Worm (Caenorhabditis elegans): ENCODE data around the gene ebp-3.

DNA sequence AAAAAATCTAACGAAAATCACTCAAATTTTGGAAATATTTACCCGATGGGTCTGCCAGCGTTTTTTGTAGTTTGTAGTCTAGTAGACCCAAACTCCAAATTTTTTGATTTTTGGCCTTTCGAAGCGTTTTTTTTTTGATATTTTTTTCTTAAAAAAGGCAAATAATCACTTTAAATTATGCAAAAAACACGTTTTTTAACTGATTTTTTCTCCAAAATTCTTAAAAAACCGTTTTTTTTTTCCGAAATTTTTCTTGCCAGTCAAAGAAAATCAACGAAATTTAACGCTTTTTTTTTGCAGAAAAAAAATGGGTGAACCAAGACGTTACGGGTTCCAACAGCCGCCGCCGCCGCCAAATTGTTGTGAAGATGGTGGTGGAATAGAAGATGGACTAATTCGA, 52.2 kb downstream of the ebp-3 start, which contains the start of gene Y37H2A.1:
- TF ChIP-seq zfp-3 (GFP tag; conservative IDR thresholded peaks at IDR 0.05) (no peak), ztf-11 (tag; optimal IDR thresholded peaks at IDR 0.05) (no peak), T26A8.4 (GFP tag; IDR thresholded peaks at IDR 0.05) (no peak), nhr-42 (GFP tag; IDR thresholded peaks at IDR 0.05) (no peak), lsy-2 (tag; optimal IDR thresholded peaks at IDR 0.05) (no peak), nhr-76 (tag; optimal IDR thresholded peaks at IDR 0.05) (no peak), ztf-7 (tag; optimal IDR thresholded peaks at IDR 0.05) (no peak), F44E2.7 (GFP tag; IDR thresholded peaks at IDR 0.05) (no peak), pha-4 (GFP tag; IDR thresholded peaks at IDR 0.05) (no peak), pha-4 (tag; optimal IDR thresholded peaks at IDR 0.05) (no peak), nhr-237 (tag; optimal IDR thresholded peaks at IDR 0.05) (no peak), nhr-6 (tag; optimal IDR thresholded peaks at IDR 0.05) (no peak), F37D6.2 (tag; optimal IDR thresholded peaks at IDR 0.05) (no peak), daf-8 (GFP tag; IDR thresholded peaks at IDR 0.05) (no peak)
